Worm (Caenorhabditis elegans): ENCODE measurements around the gene ceh-7.

The ceh-7 gene

DNA sequence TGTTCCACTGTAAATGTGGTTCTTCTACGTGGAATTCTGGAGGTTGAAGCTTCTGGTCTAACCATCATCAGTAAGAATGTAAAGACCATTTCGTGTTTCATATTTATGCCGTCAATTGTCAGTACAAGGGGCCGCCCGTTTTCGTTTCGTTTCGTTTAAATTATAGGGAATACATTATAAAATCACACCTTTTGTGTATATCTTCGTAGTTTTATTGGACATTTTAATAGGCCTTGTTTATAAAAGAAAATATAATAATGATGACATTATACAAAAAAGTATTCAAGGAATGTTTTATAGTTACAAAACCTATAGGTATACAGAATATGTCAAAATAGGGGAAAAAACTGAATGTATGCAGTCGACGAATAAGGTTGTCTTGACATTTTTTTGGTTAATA lies at the start of gene ceh-7:
ceh-7 (minus strand) TSS at position 101 of the 400 bp plus-strand sequence.
- TF ChIP-seq dao-5 (tag; optimal IDR thresholded peaks at IDR 0.05) (no peak), W03F9.2 (tag; optimal IDR thresholded peaks at IDR 0.05) (no peak), him-1 (tag; optimal IDR thresholded peaks at IDR 0.05) (no peak)

ce11 chrII:8751686-8752085 lies 48.1 kb upstream of the ceh-7 start, which contains the start of gene atf-2:
TSS of gene atf-2 (plus strand) at chrII:8751986.
- no peak for TF ChIP-seq W03F9.2 (tag; optimal IDR thresholded peaks at IDR 0.05)
- TF ChIP-seq dao-5 (tag; optimal IDR thresholded peaks at IDR 0.05): no peak
- TF ChIP-seq him-1 (tag; optimal IDR thresholded peaks at IDR 0.05): no peak

ce11 chrII:8751042-8751441 lies 47.4 kb upstream of the ceh-7 start:
- no peak for TF ChIP-seq him-1 (tag; optimal IDR thresholded peaks at IDR 0.05)
- TF ChIP-seq dao-5 (tag; optimal IDR thresholded peaks at IDR 0.05): no peak
- TF ChIP-seq W03F9.2 (tag; optimal IDR thresholded peaks at IDR 0.05): no peak

ce11 chrII:8750056-8750455 lies 46.4 kb upstream of the ceh-7 start:
- no peak for TF ChIP-seq dao-5 (tag; optimal IDR thresholded peaks at IDR 0.05)
- TF ChIP-seq him-1 (tag; optimal IDR thresholded peaks at IDR 0.05): no peak
- TF ChIP-seq W03F9.2 (tag; optimal IDR thresholded peaks at IDR 0.05): no peak

ce11 chrII:8749084-8749483 lies 45.5 kb upstream of the ceh-7 start:
- TF ChIP-seq dao-5 (tag; optimal IDR thresholded peaks at IDR 0.05) (no peak), him-1 (tag; optimal IDR thresholded peaks at IDR 0.05) (no peak), W03F9.2 (tag; optimal IDR thresholded peaks at IDR 0.05) (no peak)

ce11 chrII:8748638-8749037 lies 45.0 kb upstream of the ceh-7 start:
- no peak for TF ChIP-seq him-1 (tag; optimal IDR thresholded peaks at IDR 0.05)
- TF ChIP-seq W03F9.2 (tag; optimal IDR thresholded peaks at IDR 0.05): no peak
- no peak for TF ChIP-seq dao-5 (tag; optimal IDR thresholded peaks at IDR 0.05)

DNA sequence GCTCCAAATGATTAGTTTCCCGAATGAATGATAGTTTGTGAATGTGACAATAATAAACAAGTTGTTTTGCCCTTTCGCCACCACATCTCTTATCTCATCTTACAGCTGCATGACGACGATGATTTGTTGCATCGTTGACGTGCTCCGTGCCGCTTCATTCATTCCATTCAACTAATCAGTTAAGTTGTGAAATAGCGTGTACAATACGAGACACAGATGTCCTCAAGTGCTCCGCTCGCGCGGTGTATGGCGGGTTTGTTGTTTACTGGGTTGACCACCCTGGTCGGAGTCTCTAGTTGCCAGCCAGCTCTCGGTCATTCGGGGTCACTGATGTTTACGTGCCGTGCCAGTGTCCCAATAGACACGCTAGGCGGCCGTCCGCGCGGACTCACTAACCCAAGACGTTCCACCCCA lies 44.3 kb upstream of the ceh-7 start:
- TF ChIP-seq dao-5 (tag; optimal IDR thresholded peaks at IDR 0.05): no peak
- no peak for TF ChIP-seq him-1 (tag; optimal IDR thresholded peaks at IDR 0.05)
- TF ChIP-seq W03F9.2 (tag; optimal IDR thresholded peaks at IDR 0.05): no peak

DNA sequence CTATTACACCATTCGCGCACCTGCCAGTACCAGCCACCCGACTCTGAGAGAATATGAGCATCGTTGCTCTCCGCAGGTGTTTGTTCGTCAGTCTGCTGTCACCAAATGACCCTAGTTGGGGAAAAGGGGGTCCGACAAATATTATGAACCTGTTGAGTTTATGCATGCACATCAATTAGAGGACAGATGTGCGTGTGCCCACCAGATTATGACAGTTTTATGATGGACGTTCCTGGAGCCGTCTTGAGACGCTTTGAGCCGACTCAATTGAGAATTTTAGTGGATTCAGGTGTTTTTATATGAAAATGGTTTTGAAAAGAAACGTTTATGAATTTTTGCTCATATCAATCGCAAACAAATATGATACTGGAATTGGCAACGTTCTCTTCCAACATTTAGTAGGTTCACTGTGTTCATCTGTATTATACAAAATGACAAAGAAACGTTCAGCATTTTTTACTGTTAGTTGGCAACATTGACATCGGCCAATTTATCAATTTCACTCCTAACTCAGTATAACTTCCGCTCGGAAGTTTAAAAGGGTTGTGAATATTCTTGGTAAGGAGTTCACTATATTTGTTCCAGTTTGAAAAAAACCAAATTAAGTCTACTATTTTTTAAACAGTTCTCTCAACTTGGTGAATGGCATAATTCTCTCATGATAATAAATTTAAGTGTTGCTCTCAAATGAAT lies 43.8 kb upstream of the ceh-7 start:
- TF ChIP-seq him-1 (tag; optimal IDR thresholded peaks at IDR 0.05) (peak; percentile 2), W03F9.2 (tag; optimal IDR thresholded peaks at IDR 0.05) (no peak)

ce11 chrII:8746298-8746775 lies 42.7 kb upstream of the ceh-7 start:
- no peak for TF ChIP-seq dao-5 (tag; optimal IDR thresholded peaks at IDR 0.05)
- no peak for TF ChIP-seq W03F9.2 (tag; optimal IDR thresholded peaks at IDR 0.05)
- no peak for TF ChIP-seq him-1 (tag; optimal IDR thresholded peaks at IDR 0.05)

DNA sequence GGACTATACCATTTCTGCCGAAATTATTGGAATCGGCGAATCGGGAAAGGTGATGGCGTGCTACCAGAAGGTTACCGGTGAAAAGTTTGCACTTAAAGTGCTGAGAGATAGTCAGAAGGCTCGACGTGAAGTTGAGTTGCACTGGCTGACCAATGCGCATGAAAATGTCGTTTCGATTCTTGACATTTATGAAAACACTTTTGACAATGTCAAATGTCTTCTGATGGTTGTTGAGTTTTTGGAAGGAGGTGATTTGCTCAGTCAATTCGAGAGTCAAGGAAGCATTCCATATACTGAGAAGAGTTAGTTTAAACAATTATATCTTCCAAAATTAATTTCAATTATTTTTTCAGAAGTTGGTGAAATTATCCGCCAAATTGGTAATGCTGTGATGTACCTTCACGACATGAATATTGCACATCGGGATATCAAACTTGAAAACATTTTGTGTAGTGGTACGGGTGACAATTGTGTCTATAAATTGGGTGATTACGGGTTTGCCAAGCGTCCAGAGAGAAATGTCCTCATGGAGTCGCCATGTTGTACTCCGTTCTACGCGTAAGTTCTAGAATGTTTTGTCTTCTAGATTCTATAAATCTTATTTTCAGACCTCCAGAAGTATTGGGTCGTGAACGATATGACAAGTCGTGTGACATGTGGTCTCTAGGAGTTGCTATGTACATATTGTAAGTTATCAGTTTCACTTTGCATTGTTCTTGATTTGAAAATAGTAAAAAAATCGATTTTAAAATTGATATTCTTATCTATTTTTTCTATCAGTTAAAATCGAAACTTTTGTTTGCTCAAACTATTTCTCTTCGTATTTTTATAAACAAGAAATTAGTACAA lies 42.0 kb upstream of the ceh-7 start:
- TF ChIP-seq him-1 (tag; optimal IDR thresholded peaks at IDR 0.05) (no peak), dao-5 (tag; optimal IDR thresholded peaks at IDR 0.05) (no peak), W03F9.2 (tag; optimal IDR thresholded peaks at IDR 0.05) (no peak)

- TF ChIP-seq him-1 (tag; optimal IDR thresholded peaks at IDR 0.05) (no peak), dao-5 (tag; optimal IDR thresholded peaks at IDR 0.05) (no peak), W03F9.2 (tag; optimal IDR thresholded peaks at IDR 0.05) (no peak)
Observed at ce11 chrII:8744555-8745448, 41.2 kb upstream of the ceh-7 start.

- TF ChIP-seq dao-5 (tag; optimal IDR thresholded peaks at IDR 0.05): no peak
- TF ChIP-seq him-1 (tag; optimal IDR thresholded peaks at IDR 0.05): no peak
- no peak for TF ChIP-seq W03F9.2 (tag; optimal IDR thresholded peaks at IDR 0.05)
Observed at ce11 chrII:8743379-8744173, 39.9 kb upstream of the ceh-7 start, which contains the start of gene mak-1. TSS of gene mak-1 (plus strand) at chrII:8744071.

All from whole organism, L4/young adult.